Worm (Caenorhabditis elegans) whole organism, L2 larva: Measurements from ENCODE around the gene F15A4.5.
A peak's percentile ranks its signal among the peaks of the same experiment; 100 is the strongest.

Experiments
- C34F6.9 ChIP-seq: fragments of 150-350 bp; optimal IDR thresholded peaks from 2 replicates; lab custom pipeline; 2014; ENCODE audit warnings: missing biosample characterization, missing genetic modification characterization
- F13H6.1 ChIP-seq: sonication (generic microtip); optimal IDR thresholded peaks from 2 replicates; lab custom pipeline; 2016; ENCODE audit warnings: missing genetic modification characterization, missing compliant biosample characterization
- R02D3.7 ChIP-seq: fragments of 150-350 bp; optimal IDR thresholded peaks from 2 replicates; lab custom pipeline; 2014; ENCODE audit warnings: missing biosample characterization, missing genetic modification characterization
- Y55F3AM.14 ChIP-seq: fragments of 200-800 bp; sonication (Bioruptor generic); optimal IDR thresholded peaks from 2 replicates; lab custom pipeline; 2018; ENCODE audit warnings: mild to moderate bottlenecking, missing genetic modification characterization, missing compliant biosample characterization
- ZK546.5 ChIP-seq: sonication (generic microtip); optimal IDR thresholded peaks from 2 replicates; lab custom pipeline; 2017; ENCODE audit warnings: missing biosample characterization, missing genetic modification characterization
- alr-1 ChIP-seq: fragments of 150-350 bp; optimal IDR thresholded peaks from 2 replicates; lab custom pipeline; 2014; ENCODE audit warnings: missing biosample characterization, missing genetic modification characterization
- aly-2 ChIP-seq: fragments of 150-350 bp; optimal IDR thresholded peaks from 2 replicates; lab custom pipeline; 2014; ENCODE audit warnings: missing biosample characterization, missing genetic modification characterization
- ama-1 ChIP-seq: fragments of 150-350 bp; optimal IDR thresholded peaks from 2 replicates; lab custom pipeline; 2018; ENCODE audit warnings: inconsistent platforms
- blmp-1 ChIP-seq: sonication (generic microtip); optimal IDR thresholded peaks from 2 replicates; lab custom pipeline; 2017; ENCODE audit warnings: missing genetic modification characterization, mild to moderate bottlenecking, missing compliant biosample characterization, antibody characterized with exemption, moderate library complexity; ENCODE audit not compliant: insufficient read depth
- ceh-16 ChIP-seq: fragments of 150-350 bp; optimal IDR thresholded peaks from 2 replicates; lab custom pipeline; 2014; ENCODE audit warnings: missing biosample characterization, missing genetic modification characterization
- crh-2 ChIP-seq: sonication (generic microtip); optimal IDR thresholded peaks from 2 replicates; lab custom pipeline; 2017; ENCODE audit warnings: missing biosample characterization, missing genetic modification characterization
- dmd-4 ChIP-seq: sonication (generic microtip); optimal IDR thresholded peaks from 2 replicates; lab custom pipeline; 2017; ENCODE audit warnings: missing biosample characterization, missing genetic modification characterization
- egl-27 ChIP-seq: sonication (generic microtip); optimal IDR thresholded peaks from 3 replicates; lab custom pipeline; 2017; ENCODE audit warnings: missing biosample characterization, missing genetic modification reagents, missing genetic modification characterization
- elt-1 ChIP-seq: fragments of 150-350 bp; optimal IDR thresholded peaks from 2 replicates; lab custom pipeline; 2014; ENCODE audit warnings: missing biosample characterization, missing genetic modification characterization
- elt-3 ChIP-seq: sonication (generic microtip); optimal IDR thresholded peaks from 2 replicates; lab custom pipeline; 2017; ENCODE audit warnings: missing biosample characterization, missing genetic modification characterization
- fos-1 ChIP-seq: fragments of 150-350 bp; optimal IDR thresholded peaks from 2 replicates; lab custom pipeline; 2014; ENCODE audit warnings: missing biosample characterization, missing genetic modification characterization
- gmeb-1 ChIP-seq: fragments of 150-350 bp; optimal IDR thresholded peaks from 2 replicates; lab custom pipeline; 2014; ENCODE audit warnings: missing biosample characterization, missing genetic modification characterization
- lin-11 ChIP-seq: fragments of 150-350 bp; sonication (generic microtip); optimal IDR thresholded peaks from 2 replicates; lab custom pipeline; 2014; ENCODE audit warnings: missing biosample characterization, missing genetic modification characterization, inconsistent platforms, mixed read lengths
- lin-39 ChIP-seq: fragments of 150-350 bp; optimal IDR thresholded peaks from 2 replicates; lab custom pipeline; 2014; ENCODE audit warnings: missing biosample characterization, missing genetic modification reagents, missing genetic modification characterization
- lsy-2 ChIP-seq, 2 experiments: fragments of 150-350 bp in 1 of 2; sonication (generic microtip) in 1 of 2; optimal IDR thresholded peaks; 2 replicates each; lab custom pipeline; 2014 to 2017; ENCODE audit warnings: missing biosample characterization in 2 of 2, missing genetic modification characterization in 2 of 2
- mab-5 ChIP-seq: fragments of 150-350 bp; optimal IDR thresholded peaks from 2 replicates; lab custom pipeline; 2014; ENCODE audit warnings: missing biosample characterization, missing genetic modification characterization
- mbf-1 ChIP-seq: sonication (generic microtip); optimal IDR thresholded peaks from 2 replicates; lab custom pipeline; 2017; ENCODE audit warnings: missing biosample characterization, missing genetic modification characterization
- mdl-1 ChIP-seq, 2 experiments: fragments of 150-350 bp in 1 of 2; sonication (generic microtip) in 1 of 2; optimal IDR thresholded peaks; 2 replicates each; lab custom pipeline; 2017; ENCODE audit warnings: missing biosample characterization in 2 of 2, missing genetic modification characterization in 2 of 2
- nhr-10 ChIP-seq: sonication (generic microtip); optimal IDR thresholded peaks from 2 replicates; lab custom pipeline; 2017; ENCODE audit warnings: missing biosample characterization, missing genetic modification characterization
- nhr-11 ChIP-seq: fragments of 150-350 bp; optimal IDR thresholded peaks from 2 replicates; lab custom pipeline; 2014; ENCODE audit warnings: missing biosample characterization, missing genetic modification characterization
- nhr-12 ChIP-seq: fragments of 150-350 bp; optimal IDR thresholded peaks from 2 replicates; lab custom pipeline; 2014; ENCODE audit warnings: missing biosample characterization, missing genetic modification characterization
- nhr-129 ChIP-seq: fragments of 150-350 bp; optimal IDR thresholded peaks from 2 replicates; lab custom pipeline; 2014; ENCODE audit warnings: missing biosample characterization, missing genetic modification characterization
- nhr-21 ChIP-seq: fragments of 150-350 bp; optimal IDR thresholded peaks from 2 replicates; lab custom pipeline; 2014; ENCODE audit warnings: missing biosample characterization, missing genetic modification characterization
- nhr-23 ChIP-seq: fragments of 150-350 bp; optimal IDR thresholded peaks from 2 replicates; lab custom pipeline; 2014; ENCODE audit warnings: missing biosample characterization, missing genetic modification reagents, missing genetic modification characterization
- nhr-25 ChIP-seq: fragments of 150-350 bp; sonication (generic microtip); optimal IDR thresholded peaks from 3 replicates; lab custom pipeline; 2014; ENCODE audit warnings: missing biosample characterization, missing genetic modification characterization
- nhr-6 ChIP-seq: fragments of 150-350 bp; optimal IDR thresholded peaks from 2 replicates; lab custom pipeline; 2014; ENCODE audit warnings: missing biosample characterization, missing genetic modification characterization
- nhr-77 ChIP-seq: fragments of 150-350 bp; optimal IDR thresholded peaks from 2 replicates; lab custom pipeline; 2014; ENCODE audit warnings: missing biosample characterization, missing genetic modification characterization
- peb-1 ChIP-seq: fragments of 150-350 bp; optimal IDR thresholded peaks from 2 replicates; lab custom pipeline; 2014; ENCODE audit warnings: missing biosample characterization, missing genetic modification characterization
- sem-4 ChIP-seq: fragments of 150-350 bp; optimal IDR thresholded peaks from 2 replicates; lab custom pipeline; 2014; ENCODE audit warnings: missing biosample characterization, missing genetic modification reagents, missing genetic modification characterization
- skn-1 ChIP-seq: sonication (generic microtip); optimal IDR thresholded peaks from 2 replicates; lab custom pipeline; 2017; ENCODE audit warnings: missing biosample characterization, missing genetic modification characterization
- sma-3 ChIP-seq: sonication (generic microtip); optimal IDR thresholded peaks from 2 replicates; lab custom pipeline; 2016; ENCODE audit warnings: missing genetic modification reagents, missing genetic modification characterization, missing compliant biosample characterization
- sma-9 ChIP-seq, 2 experiments: fragments of 150-350 bp in 1 of 2; sonication (generic microtip) in 1 of 2; optimal IDR thresholded peaks; 2 replicates each; lab custom pipeline; 2014 to 2016; ENCODE audit warnings: missing genetic modification characterization in 2 of 2, mild to moderate bottlenecking in 1 of 2, missing biosample characterization in 1 of 2, missing compliant biosample characterization in 1 of 2, missing genetic modification reagents in 1 of 2, moderate library complexity in 1 of 2
- unc-39 ChIP-seq: fragments of 150-350 bp; optimal IDR thresholded peaks from 2 replicates; lab custom pipeline; 2014; ENCODE audit warnings: missing biosample characterization, missing genetic modification characterization
- unc-55 ChIP-seq: fragments of 150-350 bp; sonication (generic microtip); optimal IDR thresholded peaks from 3 replicates; lab custom pipeline; 2014; ENCODE audit warnings: missing biosample characterization, missing genetic modification reagents, missing genetic modification characterization
- ztf-1 ChIP-seq: fragments of 200-800 bp; sonication (Bioruptor generic); conservative IDR thresholded peaks from 2 replicates; pipeline ENCODE4 v1.3.6; 2022; ENCODE audit warnings: missing genetic modification characterization, missing compliant biosample characterization
- ztf-11 ChIP-seq: sonication (generic microtip); optimal IDR thresholded peaks from 2 replicates; lab custom pipeline; 2017; ENCODE audit warnings: missing biosample characterization, missing genetic modification characterization
- ztf-4 ChIP-seq: fragments of 150-350 bp; optimal IDR thresholded peaks from 2 replicates; lab custom pipeline; 2014; ENCODE audit warnings: missing biosample characterization, missing genetic modification characterization

The F15A4.5 gene

DNA sequence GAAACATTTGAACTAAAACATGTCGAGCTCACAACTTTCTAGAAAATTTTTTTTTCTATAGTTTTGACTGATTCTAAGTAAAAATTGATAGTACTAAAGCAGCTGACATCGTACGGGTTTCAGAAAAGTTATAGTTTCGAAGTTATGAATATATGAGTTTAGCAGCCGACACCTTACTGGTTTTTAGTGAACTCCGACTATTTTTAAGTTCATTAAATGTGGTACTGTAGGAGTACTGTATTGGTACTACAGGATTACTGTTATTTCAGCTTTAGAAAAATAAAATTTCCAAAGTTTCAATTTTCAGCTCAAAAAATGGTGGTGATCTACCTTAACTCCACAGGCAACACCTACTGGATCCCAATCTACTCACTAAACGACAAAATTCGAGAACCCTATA is 5.5 kb downstream of the F15A4.5 start, which contains the start of gene sre-37:
TSS of gene sre-37 (plus strand) at position 301 of the 400 bp plus-strand sequence.
- TF ChIP-seq R02D3.7 (tag; lab: Kevin White, UChicago), result no peak
- no peak for TF ChIP-seq nhr-10 (tag; lab: Kevin White, UChicago)
- TF ChIP-seq unc-39, result no peak
- no peak for TF ChIP-seq dmd-4 (tag; lab: Kevin White, UChicago)
- no peak for TF ChIP-seq ztf-1 (GFP tag; lab: Robert Waterston, UW)
- TF ChIP-seq nhr-25 (tag; lab: Kevin White, UChicago), result no peak
- no peak for TF ChIP-seq unc-55
- no peak for TF ChIP-seq mdl-1 (tag; optimal IDR thresholded peaks at IDR 0.05; lab: Kevin White, UChicago)
- TF ChIP-seq fos-1 (tag; lab: Kevin White, UChicago), result no peak
- no peak for TF ChIP-seq mbf-1 (tag; lab: Kevin White, UChicago)
- TF ChIP-seq mab-5 (tag; lab: Kevin White, UChicago), result no peak
- no peak for TF ChIP-seq elt-1
- TF ChIP-seq nhr-11 (tag; lab: Kevin White, UChicago), result no peak
- TF ChIP-seq ztf-4, result no peak
- TF ChIP-seq lsy-2 (tag; optimal IDR thresholded peaks at IDR 0.05; lab: Kevin White, UChicago), result no peak
- TF ChIP-seq Y55F3AM.14 (GFP tag; lab: Kevin White, UChicago), result no peak

DNA sequence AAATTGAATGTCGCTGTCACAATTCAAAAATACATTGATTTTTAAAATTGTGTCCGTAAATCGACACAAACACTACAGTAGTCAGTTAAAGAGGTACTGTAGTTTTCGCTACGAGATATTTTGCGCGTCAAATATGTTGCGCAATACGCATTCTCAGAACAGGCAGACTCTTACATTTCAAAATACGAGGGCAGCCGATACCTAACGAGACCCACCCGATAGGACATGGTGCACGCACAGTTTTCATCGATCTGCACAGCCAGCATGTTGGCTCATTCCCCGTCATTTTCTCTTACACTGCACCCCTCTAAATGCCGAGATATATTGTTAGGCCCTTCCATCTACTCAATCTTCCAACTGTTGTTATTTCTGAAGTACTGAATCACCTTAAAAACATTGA is 8.8 kb downstream of the F15A4.5 start, which contains the start of gene F15A4.2:
TSS of gene F15A4.2 (plus strand) at position 301 of the 400 bp plus-strand sequence.
- TF ChIP-seq elt-3 (tag; lab: Kevin White, UChicago) (no peak), lsy-2 (tag; optimal IDR thresholded peaks at IDR 0.05; lab: Kevin White, UChicago) (no peak), egl-27 (tag; lab: Kevin White, UChicago) (no peak), nhr-129 (tag; lab: Kevin White, UChicago) (no peak), mdl-1 (tag; optimal IDR thresholded peaks at IDR 0.05; lab: Kevin White, UChicago) (no peak), sem-4 (tag; lab: Kevin White, UChicago) (no peak), dmd-4 (tag; lab: Kevin White, UChicago) (no peak), nhr-6 (tag; lab: Kevin White, UChicago) (no peak), C34F6.9 (tag; lab: Kevin White, UChicago) (no peak), ztf-4 (no peak)

DNA sequence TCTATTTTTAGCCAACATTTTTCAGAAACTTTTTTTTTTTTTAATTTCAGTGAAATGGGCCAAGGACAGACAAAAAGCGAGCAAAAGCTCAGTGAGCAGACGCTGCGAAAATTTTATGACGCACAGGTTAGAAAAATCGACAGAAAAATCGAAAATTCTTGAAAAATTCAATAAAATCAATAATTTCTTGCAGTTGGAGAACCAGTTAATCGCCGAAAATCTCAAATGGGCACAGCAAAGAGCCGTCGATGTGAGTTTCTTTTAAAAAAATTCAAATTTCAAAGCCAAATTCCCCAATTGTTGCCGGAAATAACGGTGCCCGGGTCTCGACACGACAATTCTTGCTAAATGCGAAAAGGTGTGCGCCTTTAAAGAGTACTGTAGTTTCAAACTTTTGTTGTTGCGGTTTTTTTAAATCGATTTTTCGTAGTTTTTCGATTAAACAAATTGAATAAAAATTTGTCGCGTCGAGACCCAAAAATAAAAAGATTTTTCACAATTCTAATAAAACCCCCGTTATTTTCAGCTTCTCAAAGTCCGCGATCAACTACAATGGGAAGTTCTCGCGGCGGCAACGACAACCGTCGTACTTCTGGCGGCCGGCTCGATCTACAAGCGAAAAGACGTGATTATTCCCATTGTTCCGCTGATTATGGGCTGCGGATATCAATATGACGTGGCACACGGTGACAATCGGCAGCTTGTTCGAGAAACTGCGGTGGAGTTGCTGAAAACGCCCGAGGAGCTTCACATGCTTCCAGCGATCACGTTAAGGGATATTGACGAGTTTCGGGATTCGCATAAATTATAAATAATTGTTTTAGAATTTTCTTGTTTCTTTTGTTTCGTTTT is 10.2 kb downstream of the F15A4.5 start, which contains the start of gene tag-280:
TSS of gene tag-280 (plus strand) at position 51 of the 852 bp plus-strand sequence.
- TF ChIP-seq sem-4 (tag; lab: Kevin White, UChicago) (no peak), mbf-1 (tag; lab: Kevin White, UChicago) (no peak), nhr-129 (tag; lab: Kevin White, UChicago) (no peak), mab-5 (tag; lab: Kevin White, UChicago) (no peak)

ce11 chrII:12459422-12459821 is 11.6 kb downstream of the F15A4.5 start, which contains the start of gene tag-281:
Gene tag-281, plus strand, starts transcription at chrII:12459761.
- TF ChIP-seq nhr-12 (tag; lab: Kevin White, UChicago) (no peak), R02D3.7 (tag; lab: Kevin White, UChicago) (peak; percentile 49), ZK546.5 (tag; lab: Kevin White, UChicago) (peak; percentile 47), elt-1 (no peak), sma-9 (GFP tag; optimal IDR thresholded peaks at IDR 0.05; lab: Kevin White, UChicago) (peak; percentile 86), sma-9 (tag; optimal IDR thresholded peaks at IDR 0.05; lab: Kevin White, UChicago) (no peak), nhr-10 (tag; lab: Kevin White, UChicago) (peak; percentile 41), nhr-21 (peak; percentile 72), gmeb-1 (tag; lab: Kevin White, UChicago) (peak; percentile 99), F13H6.1 (tag; lab: Kevin White, UChicago) (peak; percentile 74), ztf-11 (no peak), unc-39 (no peak), mbf-1 (tag; lab: Kevin White, UChicago) (no peak), peb-1 (no peak), ztf-4 (peak; percentile 36), nhr-129 (tag; lab: Kevin White, UChicago) (peak; percentile 40), dmd-4 (tag; lab: Kevin White, UChicago) (no peak), ama-1 (lab: Kevin White, UChicago) (no peak), crh-2 (tag; lab: Kevin White, UChicago) (peak; percentile 82), nhr-77 (tag; lab: Kevin White, UChicago) (no peak), mdl-1 (tag; optimal IDR thresholded peaks at IDR 0.05; lab: Kevin White, UChicago) (peak in 1 of 2 experiments; percentile 14), mab-5 (tag; lab: Kevin White, UChicago) (peak; percentile 68), unc-55 (peak; percentile 93), sma-3 (GFP tag; lab: Kevin White, UChicago) (peak; percentile 82), ztf-1 (GFP tag; lab: Robert Waterston, UW) (no peak), blmp-1 (tag; lab: Kevin White, UChicago) (no peak), alr-1 (tag; lab: Kevin White, UChicago) (no peak), skn-1 (tag; lab: Kevin White, UChicago) (no peak), ceh-16 (no peak), nhr-11 (tag; lab: Kevin White, UChicago) (no peak), lin-39 (no peak), nhr-23 (no peak), aly-2 (tag; lab: Kevin White, UChicago) (no peak), lin-11 (tag; lab: Kevin White, UChicago) (peak; percentile 66)
